Fruit fly (Drosophila melanogaster) whole organism, adult: ENCODE measurements around the gene CG34398.

Experiments used
- CG33017 ChIP-seq: fragments of 200-800 bp; sonication (Bioruptor generic); optimal IDR thresholded peaks from 2 replicates; lab custom pipeline; 2018; ENCODE audit warnings: missing biosample characterization, mild to moderate bottlenecking, missing genetic modification characterization, moderate library complexity
- CG5204 ChIP-seq: fragments of 200-800 bp; sonication (Bioruptor generic); optimal IDR thresholded peaks from 2 replicates; lab custom pipeline; 2016; ENCODE audit warnings: missing biosample characterization, missing genetic modification characterization
- CG7101 ChIP-seq: fragments of 200-800 bp; sonication (Bioruptor generic); optimal IDR thresholded peaks from 2 replicates; lab custom pipeline; 2018; ENCODE audit warnings: missing biosample characterization, mild to moderate bottlenecking, missing genetic modification characterization, moderate library complexity
- Mnt ChIP-seq: fragments of 200-800 bp; sonication (Bioruptor generic); optimal IDR thresholded peaks from 2 replicates; lab custom pipeline; 2016; ENCODE audit warnings: missing biosample characterization, mild to moderate bottlenecking, missing genetic modification characterization
- cnc ChIP-seq, 2 experiments: fragments of >200 bp; optimal IDR thresholded peaks; 2 replicates each; lab custom pipeline; 2017
- ovo ChIP-seq: fragments of 200-800 bp; sonication (Bioruptor generic); optimal IDR thresholded peaks from 2 replicates; lab custom pipeline; 2016; ENCODE audit warnings: missing biosample characterization, missing genetic modification characterization
- pad ChIP-seq: fragments of 200-800 bp; sonication (Bioruptor generic); optimal IDR thresholded peaks from 3 replicates; lab custom pipeline; 2017; ENCODE audit warnings: missing biosample characterization, missing genetic modification characterization, mild to moderate bottlenecking, moderate library complexity, missing genetic modification reagents
- tj ChIP-seq: fragments of 200-800 bp; sonication (Bioruptor generic); optimal IDR thresholded peaks from 3 replicates; lab custom pipeline; 2017; ENCODE audit warnings: missing biosample characterization, mild to moderate bottlenecking, missing genetic modification characterization, moderate library complexity

DNA sequence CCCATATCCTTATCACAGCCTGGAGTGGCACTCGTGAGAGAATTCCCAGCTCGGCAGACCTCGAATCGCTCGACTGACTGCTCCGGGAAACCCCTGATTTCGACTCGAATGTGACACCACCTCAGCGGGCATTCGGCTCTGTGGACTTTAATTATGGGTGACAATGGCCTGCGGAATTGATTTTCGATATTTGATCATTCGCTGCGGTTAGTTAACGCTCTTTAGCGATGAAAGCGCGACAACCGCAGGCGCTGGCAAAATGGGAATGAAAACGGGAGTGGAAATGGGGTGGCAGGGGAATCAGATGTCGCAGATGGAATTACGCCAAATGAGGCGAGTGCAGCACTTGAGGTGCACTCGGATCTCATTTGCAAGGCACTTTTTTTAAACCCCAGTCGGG is 26.9 kb upstream of the CG34398 start:
- TF ChIP-seq ovo (GFP tag; lab: Kevin White, UChicago) (no peak), cnc (optimal IDR thresholded peaks at IDR 0.05; lab: Kevin White, UChicago) (no peak), Mnt (no peak), tj (GFP tag; lab: Kevin White, UChicago) (no peak), CG5204 (GFP tag; lab: Kevin White, UChicago) (no peak), pad (GFP tag; lab: Kevin White, UChicago) (no peak), CG7101 (tag; lab: Kevin White, UChicago) (no peak), CG33017 (no peak)
